Worm (Caenorhabditis elegans) whole organism, L4/young adult: ENCODE results near the gene uvs-1.
A peak's percentile ranks its signal among the peaks of the same experiment; 100 is the strongest.

Experiments
- W03F9.2 ChIP-seq: fragments of 150-350 bp; optimal IDR thresholded peaks from 2 replicates; lab custom pipeline; 2014; ENCODE audit warnings: missing biosample characterization, missing genetic modification characterization
- dao-5 ChIP-seq: sonication (generic microtip); optimal IDR thresholded peaks from 2 replicates; lab custom pipeline; 2016; ENCODE audit warnings: missing genotype, missing genetic modification characterization, moderate library complexity, missing compliant biosample characterization
- him-1 ChIP-seq: sonication (generic microtip); optimal IDR thresholded peaks from 2 replicates; lab custom pipeline; 2016; ENCODE audit warnings: missing genotype, missing genetic modification reagents, missing genetic modification characterization, missing compliant biosample characterization

Gene uvs-1

ce11 chrV:7822655-7823054 lies 18.6 kb upstream of the uvs-1 start:
- TF ChIP-seq dao-5, result no peak
- no peak for TF ChIP-seq W03F9.2 (tag; lab: Kevin White, UChicago)
- TF ChIP-seq him-1, result no peak

ce11 chrV:7820270-7820669 lies 16.3 kb upstream of the uvs-1 start, which contains the start of gene lbp-4:
Gene lbp-4, plus strand, starts transcription at chrV:7820578.
- TF ChIP-seq dao-5 (no peak), W03F9.2 (tag; lab: Kevin White, UChicago) (peak; percentile 6)

ce11 chrV:7819585-7819984 lies 15.6 kb upstream of the uvs-1 start:
- TF ChIP-seq dao-5, result no peak

ce11 chrV:7816486-7816885 lies 12.5 kb upstream of the uvs-1 start:
- no peak for TF ChIP-seq dao-5
- no peak for TF ChIP-seq him-1
- no peak for TF ChIP-seq W03F9.2 (tag; lab: Kevin White, UChicago)

ce11 chrV:7814601-7815000 lies 10.6 kb upstream of the uvs-1 start, which contains the start of gene ZK742.6:
Gene ZK742.6, minus strand, starts transcription at chrV:7814942.
- no peak for TF ChIP-seq dao-5
- TF ChIP-seq W03F9.2 (tag; lab: Kevin White, UChicago), result no peak
- TF ChIP-seq him-1, result no peak

- TF ChIP-seq dao-5 (no peak), him-1 (no peak), W03F9.2 (tag; lab: Kevin White, UChicago) (no peak)
Measured at ce11 chrV:7811758-7812157, 7.8 kb upstream of the uvs-1 start, which contains the start of gene ZK742.4. Gene ZK742.4, minus strand, starts transcription at chrV:7811792.

- TF ChIP-seq W03F9.2 (tag; lab: Kevin White, UChicago) (no peak), him-1 (no peak), dao-5 (no peak)
Measured at ce11 chrV:7810591-7810990, 6.6 kb upstream of the uvs-1 start.

ce11 chrV:7809320-7810256 lies 5.6 kb upstream of the uvs-1 start, which contains the start of gene ZK742.3:
Gene ZK742.3, minus strand, starts transcription at chrV:7809912.
- no peak for TF ChIP-seq dao-5
- no peak for TF ChIP-seq W03F9.2 (tag; lab: Kevin White, UChicago)
- TF ChIP-seq him-1, result no peak

ce11 chrV:7808444-7808843 lies 4.4 kb upstream of the uvs-1 start:
- TF ChIP-seq him-1, result no peak
- no peak for TF ChIP-seq W03F9.2 (tag; lab: Kevin White, UChicago)
- TF ChIP-seq dao-5, result no peak

ce11 chrV:7806629-7807028 lies 2.6 kb upstream of the uvs-1 start:
- TF ChIP-seq dao-5, result no peak
- TF ChIP-seq him-1, result no peak
- no peak for TF ChIP-seq W03F9.2 (tag; lab: Kevin White, UChicago)

- no peak for TF ChIP-seq dao-5
- TF ChIP-seq W03F9.2 (tag; lab: Kevin White, UChicago), result no peak
- TF ChIP-seq him-1, result no peak
Measured at ce11 chrV:7804801-7805163, 774 bp upstream of the uvs-1 start, which contains the start of gene xpo-1. Gene xpo-1, plus strand, starts transcription at chrV:7805064.

ce11 chrV:7803563-7803962 lies 445 bp downstream of the uvs-1 start:
- TF ChIP-seq dao-5 (no peak), W03F9.2 (tag; lab: Kevin White, UChicago) (no peak), him-1 (no peak)

ce11 chrV:7798079-7798478 lies 5.9 kb downstream of the uvs-1 start, which contains the start of gene ZK742.7:
Gene ZK742.7, plus strand, starts transcription at chrV:7798379.
- no peak for TF ChIP-seq him-1
- no peak for TF ChIP-seq W03F9.2 (tag; lab: Kevin White, UChicago)
- no peak for TF ChIP-seq dao-5

- no peak for TF ChIP-seq dao-5
- no peak for TF ChIP-seq him-1
- TF ChIP-seq W03F9.2 (tag; lab: Kevin White, UChicago), result no peak
Measured at ce11 chrV:7793067-7793466, 10.9 kb downstream of the uvs-1 start, which contains the start of gene flp-21. Gene flp-21, plus strand, starts transcription at chrV:7793367.

- no peak for TF ChIP-seq W03F9.2 (tag; lab: Kevin White, UChicago)
- no peak for TF ChIP-seq him-1
- no peak for TF ChIP-seq dao-5
Measured at ce11 chrV:7786639-7787038, 17.4 kb downstream of the uvs-1 start.
